Worm (Caenorhabditis elegans): ENCODE measurements around the gene E02C12.6.

The E02C12.6 gene

DNA sequence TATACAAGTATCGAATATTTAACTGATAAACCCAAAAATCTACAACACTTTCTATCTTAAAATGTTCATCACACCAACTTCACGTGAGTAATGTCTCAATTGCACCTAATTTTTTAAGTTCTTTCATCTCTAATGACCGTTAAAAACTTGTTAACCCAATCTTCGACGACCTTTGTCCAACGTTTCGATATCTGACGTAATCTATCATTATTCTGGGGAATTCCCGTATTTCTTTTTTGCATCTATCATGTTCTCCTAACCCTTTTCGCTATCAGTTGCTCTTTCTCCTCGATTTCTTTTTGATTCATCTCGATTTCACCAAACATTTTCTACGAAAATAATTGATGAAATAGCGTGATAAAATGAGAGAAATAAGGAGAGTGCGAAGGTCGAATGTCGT is 43.2 kb downstream of the E02C12.6 start:
- no peak for TF ChIP-seq hmg-4 (GFP tag; optimal IDR thresholded peaks at IDR 0.05)
- no peak for TF ChIP-seq hnd-1 (tag; optimal IDR thresholded peaks at IDR 0.05)
- TF ChIP-seq flt-1 (GFP tag; IDR thresholded peaks at IDR 0.05): no peak
- no peak for TF ChIP-seq ama-1 (optimal IDR thresholded peaks at IDR 0.05)
- no peak for TF ChIP-seq B0310.2 (tag; optimal IDR thresholded peaks at IDR 0.05)
- TF ChIP-seq ceh-13 (GFP tag; optimal IDR thresholded peaks at IDR 0.05): no peak

DNA sequence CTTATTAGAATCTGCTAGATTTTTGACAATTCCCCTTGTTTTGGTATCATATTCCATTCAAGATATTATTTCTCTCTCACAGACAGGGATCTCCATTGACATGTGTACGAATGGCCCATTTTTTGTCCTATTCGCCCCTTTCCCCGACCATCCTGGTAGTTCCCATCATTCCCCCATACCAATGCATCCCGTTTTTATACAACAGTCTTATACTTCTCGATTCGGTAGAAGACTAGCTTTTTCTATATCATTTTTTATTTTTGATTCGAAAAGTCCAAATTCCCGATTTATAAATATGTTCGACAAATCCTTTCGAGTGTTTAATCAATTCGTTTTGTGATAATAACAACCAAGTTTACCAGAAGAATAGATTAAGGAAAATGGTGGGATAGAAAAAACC is 44.0 kb downstream of the E02C12.6 start:
- TF ChIP-seq sea-1 (GFP tag; conservative IDR thresholded peaks at IDR 0.05): no peak
- TF ChIP-seq F13C5.2 (tag; optimal IDR thresholded peaks at IDR 0.05): no peak
- TF ChIP-seq flt-1 (GFP tag; IDR thresholded peaks at IDR 0.05): no peak
- no peak for TF ChIP-seq tra-4 (tag; optimal IDR thresholded peaks at IDR 0.05)
- no peak for TF ChIP-seq ceh-36 (tag; optimal IDR thresholded peaks at IDR 0.05)

DNA sequence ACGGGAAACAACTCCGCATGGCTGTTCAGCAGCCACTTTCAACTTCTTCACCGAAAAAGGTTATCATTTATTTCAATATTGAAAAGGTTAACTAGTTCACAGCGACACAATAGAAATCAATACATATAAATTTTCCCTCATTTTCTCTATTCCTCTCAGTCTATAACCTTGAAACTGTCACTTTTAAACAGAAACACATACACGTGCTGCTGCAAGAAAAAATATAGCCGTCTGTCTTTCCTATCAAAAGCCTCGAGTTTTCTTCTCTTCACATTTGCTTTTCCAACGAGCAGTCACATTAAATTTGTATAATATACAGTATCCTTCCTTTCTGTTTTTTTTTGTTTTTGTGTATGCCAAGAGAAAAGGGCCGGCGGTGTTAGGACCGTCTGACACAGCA is 46.7 kb downstream of the E02C12.6 start:
- TF ChIP-seq ama-1 (optimal IDR thresholded peaks at IDR 0.05) (no peak), hmg-4 (GFP tag; optimal IDR thresholded peaks at IDR 0.05) (no peak), flt-1 (GFP tag; IDR thresholded peaks at IDR 0.05) (no peak), F13C5.2 (tag; optimal IDR thresholded peaks at IDR 0.05) (no peak), hmbx-1 (tag; optimal IDR thresholded peaks at IDR 0.05) (no peak), tbx-11 (GFP tag; IDR thresholded peaks at IDR 0.05) (no peak), ets-7 (tag; optimal IDR thresholded peaks at IDR 0.05) (no peak), scrt-1 (GFP tag; IDR thresholded peaks at IDR 0.05) (no peak), ceh-13 (GFP tag; optimal IDR thresholded peaks at IDR 0.05) (no peak), aly-1 (tag; optimal IDR thresholded peaks at IDR 0.05) (no peak), B0310.2 (tag; optimal IDR thresholded peaks at IDR 0.05) (no peak), hnd-1 (tag; optimal IDR thresholded peaks at IDR 0.05) (no peak), tbx-37 (GFP tag; conservative IDR thresholded peaks at IDR 0.05) (no peak), ceh-36 (tag; optimal IDR thresholded peaks at IDR 0.05) (no peak), pes-1 (GFP tag; IDR thresholded peaks at IDR 0.05) (no peak), sea-1 (GFP tag; conservative IDR thresholded peaks at IDR 0.05) (no peak), tra-4 (tag; optimal IDR thresholded peaks at IDR 0.05) (no peak)

DNA sequence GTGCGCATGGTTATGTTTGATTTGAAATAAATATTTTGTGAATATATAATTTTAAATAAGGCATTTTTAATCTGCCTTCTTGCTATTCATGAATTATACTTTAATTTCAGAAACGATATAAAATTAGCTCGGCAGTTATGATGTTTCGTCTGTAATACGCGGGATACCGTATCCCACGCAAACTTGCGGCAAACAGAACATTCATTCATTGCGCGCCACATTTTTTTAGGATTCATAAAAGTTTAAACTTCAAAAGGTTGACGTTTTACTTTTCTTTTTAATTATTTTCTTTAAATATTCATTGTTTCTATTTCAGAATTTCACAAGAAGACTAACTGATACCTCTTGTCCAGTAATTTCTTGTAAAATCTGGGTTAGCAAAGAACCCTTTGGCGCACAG is 48.0 kb downstream of the E02C12.6 start, which contains the start of gene tag-153:
Gene tag-153 (plus strand): TSS at position 200 of the 400 bp plus-strand sequence.
- TF ChIP-seq pes-1 (GFP tag; IDR thresholded peaks at IDR 0.05): no peak
- no peak for TF ChIP-seq aly-1 (tag; optimal IDR thresholded peaks at IDR 0.05)
- no peak for TF ChIP-seq ceh-13 (GFP tag; optimal IDR thresholded peaks at IDR 0.05)
- no peak for TF ChIP-seq tra-4 (tag; optimal IDR thresholded peaks at IDR 0.05)
- TF ChIP-seq B0310.2 (tag; optimal IDR thresholded peaks at IDR 0.05): no peak
- TF ChIP-seq hmbx-1 (tag; optimal IDR thresholded peaks at IDR 0.05): no peak
- TF ChIP-seq scrt-1 (GFP tag; IDR thresholded peaks at IDR 0.05): no peak
- no peak for TF ChIP-seq sea-1 (GFP tag; conservative IDR thresholded peaks at IDR 0.05)
- TF ChIP-seq tbx-37 (GFP tag; conservative IDR thresholded peaks at IDR 0.05): no peak
- TF ChIP-seq ceh-36 (tag; optimal IDR thresholded peaks at IDR 0.05): no peak
- TF ChIP-seq ama-1 (optimal IDR thresholded peaks at IDR 0.05): no peak
- no peak for TF ChIP-seq flt-1 (GFP tag; IDR thresholded peaks at IDR 0.05)

ce11 chrV:9321185-9321584 is 49.7 kb downstream of the E02C12.6 start, which contains the start of gene F44A2.7:
TSS of gene F44A2.7 (plus strand) at chrV:9321485.
- no peak for TF ChIP-seq hmg-4 (GFP tag; optimal IDR thresholded peaks at IDR 0.05)
- no peak for TF ChIP-seq tbx-11 (GFP tag; IDR thresholded peaks at IDR 0.05)
- no peak for TF ChIP-seq F13C5.2 (tag; optimal IDR thresholded peaks at IDR 0.05)
- no peak for TF ChIP-seq tbx-37 (GFP tag; conservative IDR thresholded peaks at IDR 0.05)
- TF ChIP-seq B0310.2 (tag; optimal IDR thresholded peaks at IDR 0.05): no peak
- TF ChIP-seq ceh-13 (GFP tag; optimal IDR thresholded peaks at IDR 0.05): no peak
- no peak for TF ChIP-seq ceh-36 (tag; optimal IDR thresholded peaks at IDR 0.05)
- TF ChIP-seq scrt-1 (GFP tag; IDR thresholded peaks at IDR 0.05): no peak
